Worm (Caenorhabditis elegans): ENCODE results near the gene msp-81.

Gene msp-81

DNA sequence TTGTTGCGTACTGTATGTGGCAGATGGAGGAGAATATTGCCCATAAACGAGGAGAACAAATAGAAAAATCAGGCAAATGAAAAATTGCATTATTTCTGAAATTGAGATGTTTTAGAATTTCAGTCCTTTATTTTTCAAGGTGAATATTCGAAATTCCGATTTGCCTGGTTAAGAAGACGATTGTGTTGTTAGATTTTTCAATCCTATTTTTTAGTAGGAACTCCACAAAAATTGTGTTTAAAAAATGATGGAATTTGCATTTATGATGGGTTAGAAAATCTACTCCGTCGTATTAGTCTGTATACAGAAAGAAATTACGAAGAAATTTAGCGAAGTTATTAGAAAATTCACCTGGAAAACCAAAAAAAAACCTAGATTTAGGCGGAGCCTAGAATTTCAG is 20.8 kb downstream of the msp-81 start, which contains the start of gene egl-20:
TSS of gene egl-20 (minus strand) at position 101 of the 400 bp plus-strand sequence.
- no peak for TF ChIP-seq unc-62 (GFP tag; optimal IDR thresholded peaks at IDR 0.05)

DNA sequence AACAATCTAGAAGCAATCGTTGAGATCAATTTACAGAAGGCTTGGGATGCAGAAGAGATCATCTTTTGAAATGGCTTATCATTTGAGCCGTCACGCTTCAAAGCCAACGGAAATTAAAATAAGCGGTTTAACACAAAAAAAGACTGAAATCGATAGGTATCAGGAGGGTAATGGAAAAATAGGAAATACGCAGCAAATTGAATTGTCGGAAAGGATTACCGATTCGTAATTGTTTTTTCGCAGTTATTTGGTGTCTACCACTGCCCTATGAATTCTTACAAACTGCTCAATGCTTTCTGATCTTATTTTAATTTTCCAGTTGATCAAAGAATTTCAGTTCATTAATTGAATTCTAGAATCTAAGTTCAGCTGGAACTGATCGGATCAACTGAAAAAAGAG is 24.7 kb downstream of the msp-81 start:
- TF ChIP-seq unc-62 (GFP tag; optimal IDR thresholded peaks at IDR 0.05) = no peak

DNA sequence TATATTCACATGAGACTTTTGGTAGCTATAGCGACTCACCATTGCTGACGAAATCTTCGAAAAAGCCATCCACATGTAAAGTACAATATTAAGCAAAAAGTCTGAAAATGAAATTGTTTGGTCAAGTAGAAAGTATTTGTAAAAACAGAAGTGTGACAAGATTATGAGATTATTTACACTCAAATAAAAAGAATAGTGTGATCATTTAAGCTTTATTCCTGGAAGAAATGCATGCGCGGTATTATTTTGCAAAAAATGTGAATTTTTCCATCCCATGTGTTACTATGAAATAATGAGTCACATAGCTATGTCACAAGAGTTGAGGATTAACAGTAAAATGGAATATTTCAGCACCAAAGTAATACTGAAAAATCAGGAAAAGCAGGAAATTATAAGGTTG is 25.6 kb downstream of the msp-81 start, which contains the start of gene dct-15:
TSS of gene dct-15 (minus strand) at position 101 of the 400 bp plus-strand sequence.
- TF ChIP-seq unc-62 (GFP tag; optimal IDR thresholded peaks at IDR 0.05) = no peak

DNA sequence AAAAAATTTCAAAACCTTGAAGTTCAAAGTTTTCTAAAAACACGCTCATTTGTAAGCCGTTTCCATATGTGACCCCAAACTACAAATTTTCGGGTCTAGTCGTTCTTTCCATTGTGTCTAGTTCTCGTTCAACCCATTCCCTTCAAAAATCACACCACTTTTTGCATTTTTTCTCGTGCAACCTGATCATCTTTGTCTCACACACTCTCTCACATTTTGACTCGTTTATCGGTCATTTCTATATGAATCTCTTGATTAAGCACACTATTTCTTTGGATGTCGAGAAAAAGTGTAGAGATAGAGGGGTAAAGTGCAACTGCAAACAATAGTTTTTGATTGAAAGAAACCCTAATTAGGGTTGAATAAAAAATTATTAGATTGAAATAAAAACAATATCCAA is 32.7 kb downstream of the msp-81 start:
- no peak for TF ChIP-seq unc-62 (GFP tag; optimal IDR thresholded peaks at IDR 0.05)

DNA sequence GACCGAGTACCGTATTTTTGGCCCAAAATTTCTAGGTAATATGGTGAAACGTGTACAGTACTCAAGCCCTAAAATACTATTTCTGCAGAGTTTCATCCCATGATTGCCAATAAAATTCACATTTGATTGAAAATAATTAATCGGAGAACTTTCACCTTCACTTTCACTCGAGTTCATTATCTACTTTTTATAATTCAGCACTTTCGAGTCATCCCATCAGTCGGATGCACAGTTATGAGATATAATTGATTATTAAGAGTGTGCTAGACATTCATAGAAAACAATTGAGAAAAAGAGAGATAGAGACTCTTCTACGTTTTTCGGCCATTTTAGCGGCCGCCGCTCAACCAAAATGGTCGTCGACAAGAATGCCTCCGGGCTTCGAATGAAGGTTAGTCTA is 33.5 kb downstream of the msp-81 start, which contains the start of gene fat-3:
TSS of gene fat-3 (plus strand) at position 313 of the 400 bp plus-strand sequence.
- TF ChIP-seq unc-62 (GFP tag; optimal IDR thresholded peaks at IDR 0.05) = no peak

DNA sequence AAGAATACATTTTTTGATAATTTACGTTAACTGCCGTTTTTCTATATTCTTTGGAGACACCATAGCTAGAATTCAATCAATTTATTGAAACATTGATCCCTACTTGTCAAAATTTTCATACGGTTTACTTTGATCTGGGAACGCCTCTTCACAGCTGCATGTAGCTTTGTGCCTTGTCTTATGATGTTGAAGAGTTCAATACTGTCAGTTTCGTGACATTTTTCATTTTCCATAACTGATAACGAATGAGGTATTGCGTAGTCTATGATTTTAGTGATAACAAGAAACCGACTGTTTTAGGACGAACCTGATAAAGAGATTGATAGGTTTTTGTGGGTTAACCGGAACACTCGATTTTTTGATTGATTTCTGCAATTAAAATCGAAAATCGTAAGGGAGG is 34.8 kb downstream of the msp-81 start:
- TF ChIP-seq unc-62 (GFP tag; optimal IDR thresholded peaks at IDR 0.05) = no peak

DNA sequence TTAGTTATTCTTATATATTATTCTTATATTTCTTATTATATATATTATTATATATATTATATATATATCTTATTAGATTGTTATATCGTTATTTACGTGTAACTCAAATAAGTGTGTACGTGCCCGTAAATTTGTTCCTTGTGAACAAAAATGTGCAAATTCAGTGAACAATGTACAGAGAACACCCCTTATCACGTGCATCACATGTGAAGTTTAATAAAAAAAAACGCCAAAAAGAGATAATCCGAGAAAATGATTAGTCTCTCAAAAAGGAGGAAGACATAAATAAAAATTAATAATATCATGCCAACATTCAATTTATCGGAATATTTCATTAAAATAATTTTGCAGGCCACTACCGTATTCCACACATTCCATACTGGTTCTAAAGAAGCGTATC is 36.6 kb downstream of the msp-81 start:
- TF ChIP-seq unc-62 (GFP tag; optimal IDR thresholded peaks at IDR 0.05) = no peak

DNA sequence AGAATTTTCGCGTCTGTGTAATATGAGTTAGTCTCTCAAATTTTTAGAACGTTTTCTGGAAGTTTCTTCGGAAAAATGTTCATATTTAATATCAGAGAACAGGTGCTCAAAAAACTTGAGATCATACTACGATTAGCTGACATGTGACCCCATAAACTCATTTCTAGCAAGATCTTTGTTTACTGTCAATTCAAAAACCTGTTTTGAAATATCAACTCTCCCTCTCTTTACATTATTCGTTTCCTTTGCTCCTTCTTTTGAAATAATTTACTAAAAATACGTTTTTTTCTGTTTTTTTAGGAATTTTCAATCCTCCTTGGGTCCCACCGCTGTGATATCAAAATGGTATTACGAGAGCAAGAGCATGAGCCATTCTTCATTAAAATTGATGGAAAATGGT is 37.1 kb downstream of the msp-81 start, which contains the start of gene fat-4:
TSS of gene fat-4 (plus strand) at position 301 of the 400 bp plus-strand sequence.
- no peak for TF ChIP-seq unc-62 (GFP tag; optimal IDR thresholded peaks at IDR 0.05)

DNA sequence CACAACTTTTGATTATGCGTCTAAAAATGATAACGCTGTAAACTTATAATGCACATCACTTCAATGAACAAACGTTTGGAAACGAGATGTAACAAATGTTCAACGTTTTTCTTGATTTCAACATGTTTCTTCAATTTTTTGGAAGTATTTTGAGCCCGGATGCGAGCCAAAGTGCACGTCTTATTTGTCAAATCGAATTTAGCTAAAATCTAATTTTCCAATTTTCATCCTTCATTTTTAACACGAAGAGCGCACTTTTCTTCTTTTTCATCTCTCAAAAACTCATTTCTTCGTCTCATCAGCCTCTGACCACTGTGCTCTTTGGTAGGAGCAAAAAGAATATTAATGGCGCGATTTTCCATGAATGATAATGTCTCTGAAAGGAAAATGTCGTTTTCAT is 37.9 kb downstream of the msp-81 start:
- TF ChIP-seq unc-62 (GFP tag; optimal IDR thresholded peaks at IDR 0.05) = no peak

DNA sequence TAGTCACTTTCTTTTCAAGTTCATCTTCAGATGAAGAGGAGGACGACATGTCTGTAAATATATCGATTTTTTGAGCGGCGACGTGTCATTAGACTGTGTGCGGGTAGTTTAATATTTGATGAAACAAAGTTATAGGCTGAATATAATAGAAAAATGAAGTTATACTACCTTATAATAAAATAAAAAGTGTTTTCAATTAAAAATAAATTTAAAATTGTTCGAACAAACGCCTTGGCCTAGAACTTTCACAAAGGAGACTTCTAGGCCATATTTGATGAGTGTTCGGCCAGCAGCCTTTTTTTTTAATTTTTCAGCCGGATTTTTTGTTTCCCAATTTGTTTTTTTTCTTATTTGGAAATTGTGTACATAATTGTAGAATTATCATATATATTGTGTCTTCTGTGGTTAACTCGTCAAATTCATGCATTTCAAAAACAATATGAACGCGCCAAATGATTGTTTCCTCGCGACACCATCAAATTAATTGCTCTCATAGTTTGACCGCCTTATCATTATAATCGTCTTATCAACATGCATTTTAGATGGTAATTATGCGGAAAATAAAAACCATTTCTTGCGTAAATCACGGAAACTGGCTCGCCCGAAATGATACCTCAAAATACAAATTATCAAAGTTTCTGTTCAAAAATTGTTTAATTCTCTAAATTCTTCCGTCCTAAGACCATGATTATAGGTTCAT is 38.8 kb downstream of the msp-81 start, which contains the start of gene T13F2.2:
TSS of gene T13F2.2 (minus strand) at position 51 of the 700 bp plus-strand sequence.
- no peak for TF ChIP-seq unc-62 (GFP tag; optimal IDR thresholded peaks at IDR 0.05)

DNA sequence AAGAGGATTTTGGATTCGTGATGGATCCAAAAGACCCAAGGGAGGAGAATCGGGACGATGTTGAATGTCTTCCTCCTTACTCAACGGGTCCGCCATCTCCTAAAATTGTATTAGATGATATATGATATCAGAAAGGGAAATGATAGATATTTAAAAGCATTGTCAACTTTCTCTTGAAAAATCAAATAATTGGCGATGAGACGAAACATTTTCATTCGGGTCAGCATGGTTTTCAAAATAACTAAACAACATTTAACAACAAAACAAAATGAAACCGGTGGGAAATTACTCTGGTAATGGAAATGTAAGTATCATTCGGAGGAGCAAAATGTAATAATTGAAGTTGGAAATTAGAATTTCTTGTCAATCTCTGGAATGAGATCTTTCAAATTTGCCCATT is 39.7 kb downstream of the msp-81 start, which contains the start of gene pis-1:
TSS of gene pis-1 (minus strand) at position 101 of the 400 bp plus-strand sequence.
- no peak for TF ChIP-seq unc-62 (GFP tag; optimal IDR thresholded peaks at IDR 0.05)

DNA sequence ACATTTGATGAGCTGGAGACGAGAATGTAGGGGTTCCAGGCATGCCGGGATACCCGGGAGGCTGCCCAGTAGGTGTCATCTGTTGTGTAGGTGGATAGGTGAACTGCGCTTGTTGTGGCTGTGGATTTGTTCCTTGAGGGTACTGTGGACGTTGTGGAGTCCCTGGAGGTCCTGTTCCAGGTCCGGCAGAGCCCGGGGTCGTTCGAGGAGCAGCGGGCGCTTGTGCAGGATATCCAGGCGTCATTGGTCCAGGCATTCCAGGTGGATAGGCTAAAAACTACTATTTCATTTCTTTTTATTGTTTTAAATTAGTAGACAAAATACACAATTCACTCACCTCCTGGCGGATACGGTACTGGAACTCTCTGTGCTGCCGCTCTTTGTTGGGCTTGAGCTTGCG is 41.0 kb downstream of the msp-81 start:
- no peak for TF ChIP-seq unc-62 (GFP tag; optimal IDR thresholded peaks at IDR 0.05)

DNA sequence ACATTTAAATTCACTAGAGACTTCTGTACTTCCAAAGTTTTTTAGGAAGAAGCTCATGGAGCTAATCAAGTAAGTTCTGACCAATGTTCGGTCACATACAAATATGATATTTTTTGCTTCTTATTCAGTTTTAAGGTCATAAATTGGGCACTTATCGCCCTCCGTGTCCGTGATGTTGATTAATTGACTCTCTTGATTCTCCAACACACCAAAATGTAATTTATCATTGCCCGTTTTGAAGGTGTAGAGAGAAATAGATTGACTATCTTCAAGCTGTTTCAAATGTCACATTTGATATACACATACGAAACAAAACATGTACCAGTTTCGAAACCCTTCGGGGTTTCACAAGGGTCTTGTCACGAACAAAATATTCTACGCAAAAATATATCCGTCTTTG is 45.5 kb downstream of the msp-81 start:
- no peak for TF ChIP-seq unc-62 (GFP tag; optimal IDR thresholded peaks at IDR 0.05)

DNA sequence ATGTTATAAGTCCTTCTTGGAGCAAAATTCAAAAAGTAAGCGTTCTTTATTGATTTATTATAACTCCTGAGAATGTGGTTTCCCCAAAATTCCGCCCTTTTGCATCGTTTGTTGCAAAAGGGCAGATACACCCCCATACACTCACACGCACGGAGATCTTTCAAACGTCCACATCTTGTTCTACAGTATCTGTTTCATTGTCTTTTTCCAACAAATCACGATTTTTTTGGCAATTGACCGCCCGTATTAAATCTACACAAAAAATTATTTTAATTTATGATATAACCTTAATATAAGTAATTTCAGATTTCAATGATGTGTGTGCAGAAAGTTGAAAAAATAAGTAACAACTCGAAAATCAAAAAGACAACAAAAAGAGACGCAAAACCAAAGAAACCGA is 46.7 kb downstream of the msp-81 start, which contains the start of gene T13F2.4:
TSS of gene T13F2.4 (plus strand) at position 301 of the 400 bp plus-strand sequence.
- TF ChIP-seq unc-62 (GFP tag; optimal IDR thresholded peaks at IDR 0.05) = no peak
